Fruit fly (Drosophila melanogaster) whole organism, embryonic: Measurements from ENCODE around the gene RpS25.

Experiments used
- CG11696 ChIP-seq: fragments of 200-800 bp; sonication (Bioruptor generic); IDR thresholded peaks from 2 replicates; pipeline ENCODE4 v1.3.6; 2022; ENCODE audit warnings: missing biosample characterization, missing genetic modification characterization
- CG1233 ChIP-seq: fragments of 200-800 bp; sonication (Bioruptor generic); optimal IDR thresholded peaks from 4 replicates; lab custom pipeline; 2018; ENCODE audit warnings: missing biosample characterization, mild to moderate bottlenecking, missing genetic modification characterization
- CG1647 ChIP-seq: fragments of 200-800 bp; sonication (Bioruptor generic); optimal IDR thresholded peaks from 3 replicates; lab custom pipeline; 2016; ENCODE audit warnings: missing biosample characterization, missing genetic modification characterization
- CG17328 ChIP-seq: fragments of 200-800 bp; sonication (Bioruptor generic); IDR thresholded peaks from 2 replicates; pipeline ENCODE4 v1.3.6; 2022; ENCODE audit warnings: missing biosample characterization, missing genetic modification characterization
- CG17361 ChIP-seq: fragments of 200-800 bp; sonication (Bioruptor generic); IDR thresholded peaks from 3 replicates; pipeline ENCODE4 v1.3.6; 2022; ENCODE audit warnings: missing biosample characterization, missing genetic modification characterization
- CG1792 ChIP-seq: fragments of 200-800 bp; sonication (Bioruptor generic); optimal IDR thresholded peaks from 2 replicates; lab custom pipeline; 2016; ENCODE audit warnings: missing biosample characterization, missing genetic modification characterization
- CG1832 ChIP-seq: fragments of 200-800 bp; sonication (Bioruptor generic); optimal IDR thresholded peaks from 2 replicates; lab custom pipeline; 2017; ENCODE audit warnings: missing biosample characterization, mild to moderate bottlenecking, missing genetic modification characterization, inconsistent platforms
- CG2712 ChIP-seq: fragments of 200-800 bp; optimal IDR thresholded peaks from 3 replicates; lab custom pipeline; 2019; ENCODE audit warnings: missing biosample characterization, mild to moderate bottlenecking, missing genetic modification characterization, moderate library complexity
- CG3281 ChIP-seq: fragments of 200-800 bp; sonication (Bioruptor generic); optimal IDR thresholded peaks from 3 replicates; lab custom pipeline; 2017; ENCODE audit warnings: missing biosample characterization, mild to moderate bottlenecking, missing genetic modification characterization
- CG3838 ChIP-seq: fragments of 200-800 bp; sonication (Bioruptor generic); optimal IDR thresholded peaks from 3 replicates; lab custom pipeline; 2016; ENCODE audit warnings: missing biosample characterization, missing genetic modification characterization
- CG4328 ChIP-seq: fragments of 200-800 bp; sonication (Bioruptor generic); optimal IDR thresholded peaks from 3 replicates; lab custom pipeline; 2017; ENCODE audit warnings: missing biosample characterization, missing genetic modification reagents, missing genetic modification characterization
- CG4854 ChIP-seq: fragments of 200-800 bp; sonication (Bioruptor generic); optimal IDR thresholded peaks from 2 replicates; lab custom pipeline; 2016; ENCODE audit warnings: missing biosample characterization, missing genetic modification characterization, inconsistent platforms
- CG8359 ChIP-seq: fragments of 200-800 bp; sonication (Bioruptor generic); optimal IDR thresholded peaks from 2 replicates; lab custom pipeline; 2017; ENCODE audit warnings: missing biosample characterization, mild to moderate bottlenecking, missing genetic modification characterization, borderline replicate concordance
- CG8944 ChIP-seq: fragments of 200-800 bp; sonication (Bioruptor generic); optimal IDR thresholded peaks from 3 replicates; lab custom pipeline; 2016; ENCODE audit warnings: missing biosample characterization, missing genetic modification characterization
- Chrac-16 ChIP-seq: fragments of 200-800 bp; sonication (Bioruptor generic); optimal IDR thresholded peaks from 3 replicates; lab custom pipeline; 2016; ENCODE audit warnings: missing biosample characterization, missing genetic modification characterization
- D19B ChIP-seq: fragments of 200-800 bp; sonication (Bioruptor generic); optimal IDR thresholded peaks from 2 replicates; lab custom pipeline; 2017; ENCODE audit warnings: missing biosample characterization, mild to moderate bottlenecking, missing genetic modification characterization
- Dbx ChIP-seq: fragments of 200-800 bp; sonication (Bioruptor generic); IDR thresholded peaks from 3 replicates; pipeline ENCODE4 v1.3.6; 2022; ENCODE audit warnings: missing biosample characterization, missing genetic modification characterization
- Drgx ChIP-seq: fragments of 200-800 bp; sonication (Bioruptor generic); IDR thresholded peaks from 2 replicates; pipeline ENCODE4 v1.3.6; 2022; ENCODE audit warnings: missing biosample characterization, missing genetic modification characterization
- E2f1 ChIP-seq: fragments of 200-800 bp; sonication (Bioruptor generic); IDR thresholded peaks from 2 replicates; pipeline ENCODE4 v1.3.6; 2022; ENCODE audit warnings: missing biosample characterization, missing genetic modification characterization
- Fer2 ChIP-seq: fragments of 200-800 bp; sonication (Bioruptor generic); optimal IDR thresholded peaks from 2 replicates; lab custom pipeline; 2018; ENCODE audit warnings: missing biosample characterization, mild to moderate bottlenecking, missing genetic modification characterization, moderate library complexity
- Gsc ChIP-seq: fragments of 200-800 bp; sonication (Bioruptor generic); IDR thresholded peaks from 2 replicates; pipeline ENCODE4 v1.3.6; 2022; ENCODE audit warnings: missing biosample characterization, missing genetic modification characterization
- HLH54F ChIP-seq: fragments of 200-800 bp; sonication (Bioruptor generic); optimal IDR thresholded peaks from 3 replicates; lab custom pipeline; 2016; ENCODE audit warnings: missing biosample characterization, missing genetic modification characterization
- Med ChIP-seq: fragments of 200-800 bp; sonication (Bioruptor generic); peaks from one replicate; lab custom pipeline; 2016; ENCODE audit warnings: missing biosample characterization, missing genetic modification characterization, mild to moderate bottlenecking, inconsistent platforms, moderate library complexity
- NfI ChIP-seq: fragments of 200-800 bp; sonication (Bioruptor generic); optimal IDR thresholded peaks from 3 replicates; lab custom pipeline; 2018; ENCODE audit warnings: missing biosample characterization, mild to moderate bottlenecking, missing genetic modification characterization, moderate library complexity
- Sin3A ChIP-seq: fragments of >200 bp; optimal IDR thresholded peaks from 2 replicates; lab custom pipeline; 2018
- Spps ChIP-seq: fragments of 200-800 bp; sonication (Bioruptor generic); optimal IDR thresholded peaks from 2 replicates; lab custom pipeline; 2018; ENCODE audit warnings: missing biosample characterization, mild to moderate bottlenecking, missing genetic modification characterization
- Xrp1 ChIP-seq: fragments of 200-800 bp; sonication (Bioruptor generic); IDR thresholded peaks from 2 replicates; pipeline ENCODE4 v1.3.6; 2022; ENCODE audit warnings: missing biosample characterization, missing genetic modification characterization
- ac ChIP-seq: fragments of 200-800 bp; sonication (Bioruptor generic); optimal IDR thresholded peaks from 3 replicates; lab custom pipeline; 2017; ENCODE audit warnings: missing biosample characterization, mild to moderate bottlenecking, missing genetic modification characterization
- ase ChIP-seq: fragments of 200-800 bp; sonication (Bioruptor generic); IDR thresholded peaks from 3 replicates; pipeline ENCODE4 v1.3.6; 2022; ENCODE audit warnings: missing biosample characterization, missing genetic modification characterization
- br ChIP-seq: fragments of >200 bp; optimal IDR thresholded peaks from 2 replicates; lab custom pipeline; 2017
- cg ChIP-seq: fragments of 200-800 bp; sonication (Bioruptor generic); optimal IDR thresholded peaks from 3 replicates; lab custom pipeline; 2019; ENCODE audit warnings: missing biosample characterization, mild to moderate bottlenecking, missing genetic modification characterization, moderate library complexity
- chinmo ChIP-seq: fragments of 200-800 bp; sonication (Bioruptor generic); IDR thresholded peaks from 4 replicates; pipeline ENCODE4 v1.3.6; 2022; ENCODE audit warnings: missing biosample characterization, missing genetic modification characterization; ENCODE audit not compliant: partially characterized antibody
- crp ChIP-seq, 2 experiments: fragments of 200-800 bp; sonication (Bioruptor generic); optimal IDR thresholded peaks; 2 replicates in 1 of 2; 3 replicates in 1 of 2; lab custom pipeline; 2017; ENCODE audit warnings: missing biosample characterization in 2 of 2, missing genetic modification characterization in 2 of 2, mild to moderate bottlenecking in 1 of 2, moderate library complexity in 1 of 2
- ewg ChIP-seq: fragments of 200-800 bp; sonication (Bioruptor generic); optimal IDR thresholded peaks from 3 replicates; lab custom pipeline; 2017; ENCODE audit warnings: mild to moderate bottlenecking, missing biosample characterization, missing genetic modification reagents, missing genetic modification characterization
- ftz-f1 ChIP-seq: fragments of 200-800 bp; sonication (Bioruptor generic); optimal IDR thresholded peaks from 2 replicates; lab custom pipeline; 2016; ENCODE audit warnings: missing biosample characterization, missing genetic modification characterization
- gce ChIP-seq: fragments of 200-800 bp; sonication (Bioruptor generic); IDR thresholded peaks from 3 replicates; pipeline ENCODE4 v1.3.6; 2022; ENCODE audit warnings: missing biosample characterization, missing genetic modification characterization
- gcm ChIP-seq: fragments of 200-800 bp; sonication (Bioruptor generic); optimal IDR thresholded peaks from 2 replicates; lab custom pipeline; 2019; ENCODE audit warnings: missing biosample characterization, mild to moderate bottlenecking, missing genetic modification characterization, moderate library complexity
- hbn ChIP-seq: fragments of 200-800 bp; sonication (Bioruptor generic); IDR thresholded peaks from 2 replicates; pipeline ENCODE4 v1.3.6; 2022; ENCODE audit warnings: missing biosample characterization, missing genetic modification characterization; ENCODE audit not compliant: partially characterized antibody
- hkb ChIP-seq, 2 experiments: fragments of 200-800 bp in 1 of 2; fragments of >200 bp in 1 of 2; sonication (Bioruptor generic) in 1 of 2; IDR thresholded peaks in 1 of 2; optimal IDR thresholded peaks in 1 of 2; 2 replicates each; pipeline versions ENCODE4 v1.3.6 to Lab custom; 2017 to 2022; ENCODE audit warnings: missing biosample characterization in 1 of 2, missing genetic modification characterization in 1 of 2
- inv ChIP-seq: fragments of 200-800 bp; sonication (Bioruptor generic); IDR thresholded peaks from 2 replicates; pipeline ENCODE4 v1.3.6; 2022; ENCODE audit warnings: missing biosample characterization, missing genetic modification characterization; ENCODE audit not compliant: partially characterized antibody
- lbe ChIP-seq: fragments of 200-800 bp; sonication (Bioruptor generic); optimal IDR thresholded peaks from 2 replicates; lab custom pipeline; 2016; ENCODE audit warnings: missing biosample characterization, mild to moderate bottlenecking, missing genetic modification characterization
- lola ChIP-seq, 3 experiments: fragments of >200 bp in 2 of 3; fragments of 200-800 bp in 1 of 3; sonication (Bioruptor generic) in 1 of 3; optimal IDR thresholded peaks; 2 replicates each; lab custom pipeline; 2017 to 2019; ENCODE audit warnings: missing biosample characterization in 3 of 3, missing genetic modification characterization in 3 of 3, mild to moderate bottlenecking in 1 of 3, moderate library complexity in 1 of 3
- luna ChIP-seq: fragments of 200-800 bp; sonication (Bioruptor generic); optimal IDR thresholded peaks from 2 replicates; lab custom pipeline; 2016; ENCODE audit warnings: missing biosample characterization, missing genetic modification characterization
- nom ChIP-seq: fragments of 200-800 bp; sonication (Bioruptor generic); optimal IDR thresholded peaks from 2 replicates; lab custom pipeline; 2017; ENCODE audit warnings: missing biosample characterization, missing genetic modification characterization, mild to moderate bottlenecking, moderate library complexity, missing genetic modification reagents
- onecut ChIP-seq: fragments of 200-800 bp; sonication (Bioruptor generic); IDR thresholded peaks from 2 replicates; pipeline ENCODE4 v1.3.6; 2022; ENCODE audit warnings: missing biosample characterization, missing genetic modification characterization
- scrt ChIP-seq: fragments of 200-800 bp; sonication (Bioruptor generic); optimal IDR thresholded peaks from 2 replicates; lab custom pipeline; 2018; ENCODE audit warnings: missing biosample characterization, mild to moderate bottlenecking, missing genetic modification characterization, moderate library complexity
- stc ChIP-seq: fragments of 200-800 bp; sonication (Bioruptor generic); IDR thresholded peaks from 2 replicates; pipeline ENCODE4 v1.3.6; 2022; ENCODE audit warnings: missing biosample characterization, missing genetic modification characterization
- tna ChIP-seq: fragments of 200-800 bp; sonication (Bioruptor generic); IDR thresholded peaks from 2 replicates; pipeline ENCODE4 v1.3.6; 2022; ENCODE audit warnings: missing biosample characterization, missing genetic modification characterization; ENCODE audit not compliant: partially characterized antibody
- z ChIP-seq: fragments of 200-800 bp; sonication (Bioruptor generic); IDR thresholded peaks from 3 replicates; pipeline ENCODE4 v1.3.6; 2022; ENCODE audit warnings: missing biosample characterization, missing genetic modification characterization

The RpS25 gene

DNA sequence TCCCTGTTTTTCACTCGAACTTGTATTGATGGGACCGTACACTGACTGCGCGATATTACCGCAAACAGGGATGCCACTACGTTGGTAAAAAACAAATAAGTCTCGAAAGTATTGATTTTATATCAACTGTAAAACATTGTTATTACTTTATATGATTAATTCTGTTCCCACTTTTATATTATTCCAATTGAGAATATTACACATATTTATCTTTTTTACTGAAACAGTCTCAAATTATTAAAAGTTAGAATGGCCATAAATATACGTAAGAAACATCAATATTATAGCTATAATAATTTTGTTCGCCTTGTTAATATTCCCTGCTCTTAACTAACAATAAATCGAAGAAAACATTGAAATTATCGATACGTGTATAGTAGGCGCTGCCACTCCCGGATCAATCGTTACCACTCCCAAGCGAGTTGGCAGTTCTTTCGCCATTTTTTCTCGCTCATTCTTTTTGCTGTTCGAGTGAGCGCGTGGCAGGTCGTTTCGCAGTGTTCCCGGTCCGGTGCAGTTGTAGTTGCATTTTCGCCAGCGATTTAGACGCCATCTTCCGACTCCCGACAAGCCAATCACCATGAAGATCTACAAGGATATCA is 6.2 kb downstream of the RpS25 start, which contains the start of the genes SdhC and Tctp (continued):
- peak; percentile 38 for TF ChIP-seq NfI (GFP tag; lab: Kevin White, UChicago)
- 0 out of 3 replicates have a peak, but pooled peaks have one; percentile 35 for TF ChIP-seq Dbx (GFP tag; lab: Robert Waterston, UW)
- TF ChIP-seq ftz-f1 (GFP tag; lab: Kevin White, UChicago): no peak
- TF ChIP-seq gce: no peak
- peak; percentile 39 for TF ChIP-seq HLH54F (GFP tag; lab: Kevin White, UChicago)
- TF ChIP-seq br (lab: Kevin White, UChicago): no peak
- no peak for TF ChIP-seq chinmo (GFP tag; lab: Robert Waterston, UW)
- TF ChIP-seq hbn (GFP tag; lab: Robert Waterston, UW): peak; percentile 42; the same call in 1 of the 2 replicates
- no peak for TF ChIP-seq CG3838 (GFP tag; lab: Kevin White, UChicago)
- TF ChIP-seq CG1792 (GFP tag; lab: Kevin White, UChicago): no peak
- no peak for TF ChIP-seq Fer2
- peak; percentile 13 for TF ChIP-seq CG1233
- TF ChIP-seq CG17361 (GFP tag; lab: Robert Waterston, UW): peak; percentile 79
- no peak for TF ChIP-seq stc (GFP tag; lab: Robert Waterston, UW)
- no peak for TF ChIP-seq ac (GFP tag; lab: Kevin White, UChicago)
- peak in 1 of 3 experiments; percentile 59 for TF ChIP-seq lola (GFP tag; optimal IDR thresholded peaks at IDR 0.05; lab: Kevin White, UChicago)
- TF ChIP-seq ase (GFP tag; lab: Robert Waterston, UW): no peak
- TF ChIP-seq CG1832: no peak
- TF ChIP-seq ewg (GFP tag; lab: Kevin White, UChicago): peak; percentile 17
- TF ChIP-seq CG4854 (GFP tag; lab: Kevin White, UChicago): no peak
- TF ChIP-seq Med (GFP tag; lab: Kevin White, UChicago): peak; percentile 89
- TF ChIP-seq Chrac-16 (GFP tag; lab: Kevin White, UChicago): peak; percentile 27
- peak; percentile 7 for TF ChIP-seq lbe (GFP tag; lab: Kevin White, UChicago)
- no peak for TF ChIP-seq CG11696 (GFP tag; lab: Robert Waterston, UW)
- no peak; the same call in 1 of the 2 replicates for TF ChIP-seq Xrp1
- peak; percentile 70 for TF ChIP-seq onecut (GFP tag; lab: Robert Waterston, UW)
- no peak for TF ChIP-seq CG8359 (GFP tag; lab: Kevin White, UChicago)
- TF ChIP-seq gcm: peak; percentile 18
- peak; percentile 40; the same call in 1 of the 2 replicates for TF ChIP-seq tna
- peak; percentile 62 for TF ChIP-seq CG2712 (tag; lab: Kevin White, UChicago)
- TF ChIP-seq CG17328 (GFP tag; lab: Robert Waterston, UW): no peak
- peak; percentile 44 for TF ChIP-seq hkb (optimal IDR thresholded peaks at IDR 0.05; lab: Kevin White, UChicago)
- TF ChIP-seq hkb (GFP tag; IDR thresholded peaks at IDR 0.05; lab: Robert Waterston, UW): 0 out of 2 replicates have a peak, but pooled peaks have one; percentile 7
- TF ChIP-seq Gsc (GFP tag; lab: Robert Waterston, UW): no peak
- TF ChIP-seq CG1647: no peak
- peak; percentile 5 for TF ChIP-seq CG3281
- TF ChIP-seq inv: peak; percentile 25; the same call in 1 of the 2 replicates
- no peak for TF ChIP-seq z
- no peak for TF ChIP-seq cg (GFP tag; lab: Kevin White, UChicago)
- peak; percentile 32 for TF ChIP-seq scrt
- TF ChIP-seq Drgx (GFP tag; lab: Robert Waterston, UW): 0 out of 2 replicates have a peak, but pooled peaks have one; percentile 7
- peak; percentile 30 for TF ChIP-seq CG4328 (GFP tag; lab: Kevin White, UChicago)
- TF ChIP-seq E2f1 (GFP tag; lab: Robert Waterston, UW): no peak
- no peak for TF ChIP-seq luna
- peak in 1 of 2 experiments; percentile 23 for TF ChIP-seq crp (GFP tag; optimal IDR thresholded peaks at IDR 0.05; lab: Kevin White, UChicago)
- no peak for TF ChIP-seq CG8944 (GFP tag; lab: Kevin White, UChicago)
- no peak for TF ChIP-seq Spps (tag; lab: Kevin White, UChicago)
- TF ChIP-seq Sin3A (lab: Kevin White, UChicago): peak; percentile 74
- TF ChIP-seq nom (GFP tag; lab: Kevin White, UChicago): peak; percentile 73
- peak; percentile 15 for TF ChIP-seq D19B
